Worm (Caenorhabditis elegans) whole organism, late embryonic: ENCODE results near the gene srh-274.

ENCODE experiments used
- C08G9.2 ChIP-seq: sonication (generic microtip); optimal IDR thresholded peaks from 2 replicates; lab custom pipeline; 2016; ENCODE audit warnings: mild to moderate bottlenecking, missing genetic modification characterization, moderate library complexity, missing compliant biosample characterization
- T23F11.4 ChIP-seq: fragments of 200-800 bp; sonication (Bioruptor generic); optimal IDR thresholded peaks from 2 replicates; lab custom pipeline; 2018; ENCODE audit warnings: mild to moderate bottlenecking, missing genetic modification characterization, missing compliant biosample characterization
- ceh-30 ChIP-seq: fragments of 150-350 bp; optimal IDR thresholded peaks from 2 replicates; lab custom pipeline; 2014; ENCODE audit warnings: missing biosample characterization, missing genetic modification characterization
- elt-2 ChIP-seq: sonication (generic microtip); optimal IDR thresholded peaks from 2 replicates; lab custom pipeline; 2016; ENCODE audit warnings: missing genetic modification reagents, missing genetic modification characterization, missing compliant biosample characterization
- elt-4 ChIP-seq: sonication (generic microtip); optimal IDR thresholded peaks from 2 replicates; lab custom pipeline; 2016; ENCODE audit warnings: missing genetic modification characterization, missing compliant biosample characterization
- fkh-6 ChIP-seq: sonication (generic microtip); optimal IDR thresholded peaks from 2 replicates; lab custom pipeline; 2016; ENCODE audit warnings: missing genetic modification characterization, missing compliant biosample characterization
- hlh-15 ChIP-seq: sonication (generic microtip); optimal IDR thresholded peaks from 2 replicates; lab custom pipeline; 2016; ENCODE audit warnings: missing genetic modification characterization, missing compliant biosample characterization
- lim-6 ChIP-seq: sonication (generic microtip); optimal IDR thresholded peaks from 2 replicates; lab custom pipeline; 2016; ENCODE audit warnings: missing genetic modification characterization, missing compliant biosample characterization
- nhr-11 ChIP-seq: fragments of 150-350 bp; optimal IDR thresholded peaks from 2 replicates; lab custom pipeline; 2014; ENCODE audit warnings: missing biosample characterization, missing genetic modification characterization
- pha-4 ChIP-seq: fragments of 150-350 bp; optimal IDR thresholded peaks from 2 replicates; lab custom pipeline; 2018; ENCODE audit warnings: missing biosample characterization, missing genetic modification reagents, missing genetic modification characterization
- tbx-2 ChIP-seq: sonication (generic microtip); optimal IDR thresholded peaks from 2 replicates; lab custom pipeline; 2016; ENCODE audit warnings: missing genetic modification characterization, missing compliant biosample characterization
- unc-3 ChIP-seq, 2 experiments: fragments of 200-800 bp in 1 of 2; sonication (Bioruptor generic) in 1 of 2; sonication (generic microtip) in 1 of 2; conservative IDR thresholded peaks in 1 of 2; optimal IDR thresholded peaks in 1 of 2; 2 replicates each; pipeline versions ENCODE4 v1.3.6 to Lab custom; 2016 to 2022; ENCODE audit warnings: missing compliant biosample characterization in 2 of 2, missing genetic modification characterization in 2 of 2, missing genetic modification reagents in 1 of 2
- unc-86 ChIP-seq: sonication (generic microtip); optimal IDR thresholded peaks from 2 replicates; lab custom pipeline; 2016; ENCODE audit warnings: missing genetic modification characterization, missing compliant biosample characterization
- ztf-16 ChIP-seq: sonication (generic microtip); optimal IDR thresholded peaks from 2 replicates; lab custom pipeline; 2017; ENCODE audit warnings: missing genetic modification characterization, missing compliant biosample characterization

ce11 chrII:961961-962360 is 21.0 kb upstream of the srh-274 start, which contains the start of gene C32B5.13:
- no peak for TF ChIP-seq hlh-15 (tag; lab: Kevin White, UChicago)
- no peak for TF ChIP-seq fkh-6 (tag; lab: Kevin White, UChicago)
- no peak for TF ChIP-seq unc-86 (tag; lab: Kevin White, UChicago)
- TF ChIP-seq C08G9.2 (tag; lab: Kevin White, UChicago), result no peak
- TF ChIP-seq lim-6 (tag; lab: Kevin White, UChicago), result no peak
- TF ChIP-seq T23F11.4 (GFP tag; lab: Kevin White, UChicago), result no peak
- no peak for TF ChIP-seq ceh-30
- no peak for TF ChIP-seq tbx-2 (tag; lab: Kevin White, UChicago)
- TF ChIP-seq nhr-11, result no peak
- TF ChIP-seq ztf-16 (tag; lab: Kevin White, UChicago), result no peak
- TF ChIP-seq pha-4 (tag; lab: Kevin White, UChicago), result no peak
- no peak for TF ChIP-seq unc-3 (GFP tag; conservative IDR thresholded peaks at IDR 0.05; lab: Robert Waterston, UW)
- no peak for TF ChIP-seq unc-3 (tag; optimal IDR thresholded peaks at IDR 0.05; lab: Kevin White, UChicago)
- TF ChIP-seq elt-2 (tag; lab: Kevin White, UChicago), result no peak
- no peak for TF ChIP-seq elt-4
